Worm (Caenorhabditis elegans): ENCODE measurements around the gene kin-19.

DNA sequence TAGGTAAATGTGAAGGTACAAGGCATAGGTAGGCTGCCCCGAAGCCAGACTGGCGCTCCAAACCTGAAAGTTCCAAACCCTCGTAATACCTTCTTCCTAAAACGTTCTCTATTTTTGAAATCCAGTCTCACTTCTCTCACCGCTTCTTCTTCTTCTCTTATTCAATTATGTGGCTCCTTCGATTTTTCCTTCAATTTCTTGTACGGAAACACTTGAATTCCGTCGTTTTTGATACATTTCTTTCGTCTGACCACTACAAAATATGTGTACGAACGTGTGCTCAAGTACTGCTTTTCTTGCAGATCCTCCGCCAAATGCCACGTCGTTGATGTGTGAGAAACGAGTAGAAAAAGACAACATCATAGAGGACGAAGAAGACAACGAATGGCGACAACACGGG lies 20.1 kb downstream of the kin-19 start, which contains the start of gene unc-79:
- TF ChIP-seq flt-1 (GFP tag; IDR thresholded peaks at IDR 0.05) (no peak), ref-1 (GFP tag; conservative IDR thresholded peaks at IDR 0.05) (no peak), ztf-29 (GFP tag; IDR thresholded peaks at IDR 0.05) (no peak), med-1 (GFP tag; optimal IDR thresholded peaks at IDR 0.05; ENCODE audit: insufficient read depth) (no peak), tab-1 (GFP tag; IDR thresholded peaks at IDR 0.05) (no peak)
